Fruit fly (Drosophila melanogaster) whole organism, embryonic: Measurements from ENCODE around the gene CG13024.
A peak's percentile ranks its signal among the peaks of the same experiment; 100 is the strongest.

Source experiments
- Aef1 ChIP-seq: fragments of 200-800 bp; sonication (Bioruptor generic); IDR thresholded peaks from 3 replicates; pipeline ENCODE4 v1.3.6; 2022; ENCODE audit warnings: missing biosample characterization, missing genetic modification characterization
- Bdp1 ChIP-seq: fragments of 200-800 bp; sonication (Bioruptor generic); optimal IDR thresholded peaks from 3 replicates; lab custom pipeline; 2016; ENCODE audit warnings: missing biosample characterization, missing genetic modification characterization
- Blimp-1 ChIP-seq: fragments of 200-800 bp; sonication (Bioruptor generic); optimal IDR thresholded peaks from 3 replicates; lab custom pipeline; 2018; ENCODE audit warnings: missing biosample characterization, missing genetic modification characterization, mild to moderate bottlenecking, moderate library complexity, missing genetic modification reagents
- BtbVII ChIP-seq: fragments of 200-800 bp; sonication (Bioruptor generic); optimal IDR thresholded peaks from 3 replicates; lab custom pipeline; 2017; ENCODE audit warnings: missing biosample characterization, mild to moderate bottlenecking, missing genetic modification characterization
- CG10321 ChIP-seq: fragments of 200-800 bp; sonication (Bioruptor generic); IDR thresholded peaks from 2 replicates; pipeline ENCODE4 v1.3.6; 2022; ENCODE audit warnings: missing biosample characterization, missing genetic modification characterization
- CG11504 ChIP-seq: fragments of 200-800 bp; sonication (Bioruptor generic); optimal IDR thresholded peaks from 3 replicates; lab custom pipeline; 2019; ENCODE audit warnings: missing biosample characterization, mild to moderate bottlenecking, missing genetic modification characterization, moderate library complexity
- CG14965 ChIP-seq: fragments of 200-800 bp; sonication (Bioruptor generic); optimal IDR thresholded peaks from 2 replicates; lab custom pipeline; 2016; ENCODE audit warnings: missing biosample characterization, missing genetic modification characterization, borderline replicate concordance
- CG2712 ChIP-seq: fragments of 200-800 bp; optimal IDR thresholded peaks from 3 replicates; lab custom pipeline; 2019; ENCODE audit warnings: missing biosample characterization, mild to moderate bottlenecking, missing genetic modification characterization, moderate library complexity
- CG30431 ChIP-seq: fragments of 200-800 bp; sonication (Bioruptor generic); optimal IDR thresholded peaks from 2 replicates; lab custom pipeline; 2017; ENCODE audit warnings: missing biosample characterization, missing genetic modification characterization
- CG6272 ChIP-seq: fragments of 200-800 bp; sonication (Bioruptor generic); IDR thresholded peaks from 2 replicates; pipeline ENCODE4 v1.3.6; 2022; ENCODE audit warnings: missing biosample characterization, missing genetic modification characterization
- CG7556 ChIP-seq: fragments of 200-800 bp; sonication (Bioruptor generic); optimal IDR thresholded peaks from 2 replicates; lab custom pipeline; 2017; ENCODE audit warnings: missing biosample characterization, mild to moderate bottlenecking, missing genetic modification characterization
- CG8944 ChIP-seq: fragments of 200-800 bp; sonication (Bioruptor generic); optimal IDR thresholded peaks from 3 replicates; lab custom pipeline; 2016; ENCODE audit warnings: missing biosample characterization, missing genetic modification characterization
- Camta ChIP-seq: fragments of 200-800 bp; sonication (Bioruptor generic); optimal IDR thresholded peaks from 2 replicates; lab custom pipeline; 2016; ENCODE audit warnings: missing biosample characterization, missing genetic modification characterization
- Dad ChIP-seq: fragments of 200-800 bp; sonication (Bioruptor generic); optimal IDR thresholded peaks from 3 replicates; lab custom pipeline; 2016; ENCODE audit warnings: missing biosample characterization, missing genetic modification characterization
- Drgx ChIP-seq: fragments of 200-800 bp; sonication (Bioruptor generic); IDR thresholded peaks from 2 replicates; pipeline ENCODE4 v1.3.6; 2022; ENCODE audit warnings: missing biosample characterization, missing genetic modification characterization
- Ets65A ChIP-seq: fragments of 200-800 bp; sonication (Bioruptor generic); peaks from one replicate; lab custom pipeline; 2016; ENCODE audit warnings: missing biosample characterization, missing genetic modification characterization
- Fer3 ChIP-seq: fragments of 200-800 bp; sonication (Bioruptor generic); optimal IDR thresholded peaks from 2 replicates; lab custom pipeline; 2018; ENCODE audit warnings: missing biosample characterization, mild to moderate bottlenecking, missing genetic modification characterization, moderate library complexity
- H15 ChIP-seq: fragments of 200-800 bp; sonication (Bioruptor generic); IDR thresholded peaks from 3 replicates; pipeline ENCODE4 v1.3.6; 2022; ENCODE audit warnings: missing biosample characterization, missing genetic modification characterization
- Med ChIP-seq: fragments of 200-800 bp; sonication (Bioruptor generic); peaks from one replicate; lab custom pipeline; 2016; ENCODE audit warnings: missing biosample characterization, missing genetic modification characterization, mild to moderate bottlenecking, inconsistent platforms, moderate library complexity
- Myb ChIP-seq: fragments of 200-800 bp; sonication (Bioruptor generic); optimal IDR thresholded peaks from 2 replicates; lab custom pipeline; 2016; ENCODE audit warnings: missing biosample characterization, missing genetic modification characterization
- Nf-YB ChIP-seq: fragments of 200-800 bp; sonication (Bioruptor generic); optimal IDR thresholded peaks from 3 replicates; lab custom pipeline; 2019; ENCODE audit warnings: missing biosample characterization, mild to moderate bottlenecking, missing genetic modification characterization, moderate library complexity
- Scr ChIP-seq: fragments of 200-800 bp; sonication (Bioruptor generic); IDR thresholded peaks from 2 replicates; pipeline ENCODE4 v1.3.6; 2022; ENCODE audit warnings: missing biosample characterization, missing genetic modification characterization; ENCODE audit not compliant: partially characterized antibody
- Vsx1 ChIP-seq: fragments of 200-800 bp; sonication (Bioruptor generic); optimal IDR thresholded peaks from 2 replicates; lab custom pipeline; 2017; ENCODE audit warnings: missing biosample characterization, mild to moderate bottlenecking, missing genetic modification characterization, missing genetic modification reagents
- ac ChIP-seq: fragments of 200-800 bp; sonication (Bioruptor generic); optimal IDR thresholded peaks from 3 replicates; lab custom pipeline; 2017; ENCODE audit warnings: missing biosample characterization, mild to moderate bottlenecking, missing genetic modification characterization
- bsh ChIP-seq, 2 experiments: fragments of 200-800 bp; sonication (Bioruptor generic); optimal IDR thresholded peaks; 2 replicates each; lab custom pipeline; 2017 to 2018; ENCODE audit warnings: mild to moderate bottlenecking in 2 of 2, missing biosample characterization in 2 of 2, missing genetic modification characterization in 2 of 2, moderate library complexity in 1 of 2
- caup ChIP-seq: fragments of 200-800 bp; sonication (Bioruptor generic); optimal IDR thresholded peaks from 3 replicates; lab custom pipeline; 2017; ENCODE audit warnings: missing biosample characterization, mild to moderate bottlenecking, missing genetic modification characterization, moderate library complexity; ENCODE audit not compliant: severe bottlenecking
- corto ChIP-seq: fragments of 200-800 bp; sonication (Bioruptor generic); optimal IDR thresholded peaks from 2 replicates; lab custom pipeline; 2016; ENCODE audit warnings: missing biosample characterization, mild to moderate bottlenecking, missing genetic modification characterization, moderate library complexity
- dimm ChIP-seq: fragments of 200-800 bp; sonication (Bioruptor generic); IDR thresholded peaks from 2 replicates; pipeline ENCODE4 v1.3.6; 2022; ENCODE audit warnings: missing biosample characterization, missing genetic modification characterization
- dmrt11E ChIP-seq: fragments of 200-800 bp; sonication (Bioruptor generic); optimal IDR thresholded peaks from 3 replicates; lab custom pipeline; 2018; ENCODE audit warnings: missing biosample characterization, mild to moderate bottlenecking, missing genetic modification characterization, moderate library complexity
- gt ChIP-seq: fragments of 200-800 bp; sonication (Bioruptor generic); IDR thresholded peaks from 2 replicates; pipeline ENCODE4 v1.3.6; 2022; ENCODE audit warnings: missing biosample characterization, missing genetic modification characterization
- her ChIP-seq: fragments of 200-800 bp; sonication (Bioruptor generic); optimal IDR thresholded peaks from 2 replicates; lab custom pipeline; 2016; ENCODE audit warnings: missing biosample characterization, missing genetic modification characterization
- hth ChIP-seq: fragments of >200 bp; optimal IDR thresholded peaks from 2 replicates; lab custom pipeline; 2017; ENCODE audit warnings: inconsistent platforms
- nom ChIP-seq: fragments of 200-800 bp; sonication (Bioruptor generic); optimal IDR thresholded peaks from 2 replicates; lab custom pipeline; 2017; ENCODE audit warnings: missing biosample characterization, missing genetic modification characterization, mild to moderate bottlenecking, moderate library complexity, missing genetic modification reagents
- pho ChIP-seq: fragments of 200-800 bp; sonication (Bioruptor generic); optimal IDR thresholded peaks from 2 replicates; lab custom pipeline; 2016; ENCODE audit warnings: missing biosample characterization, missing genetic modification characterization
- phol ChIP-seq: fragments of 200-800 bp; sonication (Bioruptor generic); optimal IDR thresholded peaks from 3 replicates; lab custom pipeline; 2018; ENCODE audit warnings: missing biosample characterization, mild to moderate bottlenecking, missing genetic modification characterization, moderate library complexity
- pnt ChIP-seq: fragments of 200-800 bp; sonication (Bioruptor generic); optimal IDR thresholded peaks from 3 replicates; lab custom pipeline; 2016; ENCODE audit warnings: missing biosample characterization, missing genetic modification characterization
- pum ChIP-seq: fragments of 200-800 bp; sonication (Bioruptor generic); optimal IDR thresholded peaks from 2 replicates; lab custom pipeline; 2016; ENCODE audit warnings: missing biosample characterization, missing genetic modification characterization
- ranshi ChIP-seq: fragments of 200-800 bp; sonication (Bioruptor generic); IDR thresholded peaks from 2 replicates; pipeline ENCODE4 v1.3.6; 2022; ENCODE audit warnings: missing biosample characterization, missing genetic modification characterization
- sens ChIP-seq: fragments of 200-800 bp; sonication (Bioruptor generic); peaks from one replicate; lab custom pipeline; 2016; ENCODE audit warnings: missing biosample characterization, missing genetic modification characterization
- sug ChIP-seq: fragments of 200-800 bp; optimal IDR thresholded peaks from 2 replicates; lab custom pipeline; 2019; ENCODE audit warnings: missing biosample characterization, mild to moderate bottlenecking, missing genetic modification characterization, moderate library complexity
- tap ChIP-seq: fragments of 200-800 bp; optimal IDR thresholded peaks from 3 replicates; lab custom pipeline; 2019; ENCODE audit warnings: missing biosample characterization, mild to moderate bottlenecking, missing genetic modification characterization, moderate library complexity
- unc-4 ChIP-seq: fragments of 200-800 bp; sonication (Bioruptor generic); IDR thresholded peaks from 2 replicates; pipeline ENCODE4 v1.3.6; 2022; ENCODE audit warnings: missing biosample characterization, missing genetic modification characterization; ENCODE audit not compliant: partially characterized antibody
- zen ChIP-seq: fragments of 200-800 bp; sonication (Bioruptor generic); optimal IDR thresholded peaks from 3 replicates; lab custom pipeline; 2018; ENCODE audit warnings: missing biosample characterization, mild to moderate bottlenecking, missing genetic modification characterization, moderate library complexity
- zf30C ChIP-seq: fragments of 200-800 bp; sonication (Bioruptor generic); optimal IDR thresholded peaks from 3 replicates; lab custom pipeline; 2018; ENCODE audit warnings: missing biosample characterization, mild to moderate bottlenecking, missing genetic modification characterization

CG13024 gene

dm6 chr3L:16818063-16818462 is 10.8 kb downstream of the CG13024 start (continued):
- TF ChIP-seq Myb (no peak), BtbVII (GFP tag; lab: Kevin White, UChicago) (no peak), pho (GFP tag; lab: Kevin White, UChicago) (no peak), Camta (GFP tag; lab: Kevin White, UChicago) (no peak), CG11504 (tag; lab: Kevin White, UChicago) (no peak), Fer3 (tag; lab: Kevin White, UChicago) (no peak), caup (GFP tag; lab: Kevin White, UChicago) (no peak), sens (GFP tag; lab: Kevin White, UChicago) (peak; percentile 55), Drgx (GFP tag; lab: Robert Waterston, UW) (peak; percentile 63), CG8944 (GFP tag; lab: Kevin White, UChicago) (no peak), pnt (no peak), Scr (GFP tag; lab: Robert Waterston, UW) (no peak), Vsx1 (GFP tag; lab: Kevin White, UChicago) (no peak), bsh (GFP tag; optimal IDR thresholded peaks at IDR 0.05; lab: Kevin White, UChicago) (peak; percentile 34 to 82), CG6272 (no peak), Nf-YB (GFP tag; lab: Kevin White, UChicago) (no peak), CG14965 (GFP tag; lab: Kevin White, UChicago) (no peak), pum (GFP tag; lab: Kevin White, UChicago) (no peak), hth (lab: Kevin White, UChicago) (no peak), Blimp-1 (GFP tag; lab: Kevin White, UChicago) (peak; percentile 14), zen (tag; lab: Kevin White, UChicago) (no peak), CG10321 (GFP tag; lab: Robert Waterston, UW) (no peak), sug (tag; lab: Kevin White, UChicago) (no peak), dmrt11E (tag; lab: Kevin White, UChicago) (peak; percentile 22), her (GFP tag; lab: Kevin White, UChicago) (no peak), Aef1 (no peak), tap (tag; lab: Kevin White, UChicago) (no peak), dimm (GFP tag; lab: Robert Waterston, UW) (no peak), phol (tag; lab: Kevin White, UChicago) (no peak), CG30431 (GFP tag; lab: Kevin White, UChicago) (no peak), unc-4 (no peak), H15 (GFP tag; lab: Robert Waterston, UW) (no peak), Bdp1 (no peak), zf30C (no peak), Ets65A (GFP tag; lab: Kevin White, UChicago) (no peak), ac (no peak), corto (peak; percentile 58), CG7556 (GFP tag; lab: Kevin White, UChicago) (no peak), gt (GFP tag; lab: Robert Waterston, UW) (no peak), ranshi (GFP tag; lab: Robert Waterston, UW) (no peak), CG2712 (peak; percentile 9), Dad (GFP tag; lab: Kevin White, UChicago) (no peak), Med (peak; percentile 38), nom (peak; percentile 93)
